Fruit fly (Drosophila melanogaster) whole organism, embryonic: ENCODE results near the gene Drsl1.

Experiments
- Antp ChIP-seq: fragments of 200-800 bp; sonication (Bioruptor generic); optimal IDR thresholded peaks from 3 replicates; lab custom pipeline; 2016; ENCODE audit warnings: missing biosample characterization, missing genetic modification characterization
- Atf-2 ChIP-seq: fragments of 200-800 bp; sonication (Bioruptor generic); optimal IDR thresholded peaks from 2 replicates; lab custom pipeline; 2016; ENCODE audit warnings: missing biosample characterization, missing genetic modification characterization
- Awh ChIP-seq: fragments of 200-800 bp; sonication (Bioruptor generic); IDR thresholded peaks from 2 replicates; pipeline ENCODE4, ENCODE4 v1.3.6; 2022; ENCODE audit warnings: missing biosample characterization, missing genetic modification characterization
- B-H1 ChIP-seq: fragments of 200-800 bp; sonication (Bioruptor generic); IDR thresholded peaks from 3 replicates; pipeline ENCODE4 v1.3.6; 2022; ENCODE audit warnings: missing biosample characterization, missing genetic modification characterization
- CG14710 ChIP-seq: fragments of 200-800 bp; sonication (Bioruptor generic); optimal IDR thresholded peaks from 3 replicates; lab custom pipeline; 2019; ENCODE audit warnings: missing biosample characterization, mild to moderate bottlenecking, missing genetic modification characterization, moderate library complexity
- CG1529 ChIP-seq: fragments of 200-800 bp; sonication (Bioruptor generic); optimal IDR thresholded peaks from 3 replicates; lab custom pipeline; 2018; ENCODE audit warnings: missing biosample characterization, missing genetic modification characterization
- CG15514 ChIP-seq: fragments of 200-800 bp; sonication (Bioruptor generic); optimal IDR thresholded peaks from 3 replicates; lab custom pipeline; 2017; ENCODE audit warnings: missing biosample characterization, missing genetic modification characterization, mild to moderate bottlenecking, moderate library complexity, missing genetic modification reagents
- CG17385 ChIP-seq: fragments of 200-800 bp; sonication (Bioruptor generic); optimal IDR thresholded peaks from 3 replicates; lab custom pipeline; 2018; ENCODE audit warnings: missing biosample characterization, mild to moderate bottlenecking, missing genetic modification characterization
- CG17568 ChIP-seq: fragments of 200-800 bp; sonication (Bioruptor generic); optimal IDR thresholded peaks from 2 replicates; lab custom pipeline; 2018; ENCODE audit warnings: missing biosample characterization, mild to moderate bottlenecking, missing genetic modification characterization, moderate library complexity
- CG2116 ChIP-seq: fragments of 200-800 bp; sonication (Bioruptor generic); optimal IDR thresholded peaks from 3 replicates; lab custom pipeline; 2018; ENCODE audit warnings: missing biosample characterization, mild to moderate bottlenecking, missing genetic modification characterization
- CG2202 ChIP-seq: fragments of 200-800 bp; sonication (Bioruptor generic); optimal IDR thresholded peaks from 2 replicates; lab custom pipeline; 2018; ENCODE audit warnings: missing biosample characterization, mild to moderate bottlenecking, missing genetic modification characterization
- CG3163 ChIP-seq: fragments of 200-800 bp; sonication (Bioruptor generic); optimal IDR thresholded peaks from 3 replicates; lab custom pipeline; 2016; ENCODE audit warnings: missing biosample characterization, missing genetic modification characterization
- CG32772 ChIP-seq: fragments of 200-800 bp; sonication (Bioruptor generic); IDR thresholded peaks from 2 replicates; pipeline ENCODE4 v1.3.6; 2022; ENCODE audit warnings: missing biosample characterization, missing genetic modification characterization
- CG4820 ChIP-seq: fragments of 200-800 bp; sonication (Bioruptor generic); optimal IDR thresholded peaks from 3 replicates; lab custom pipeline; 2016; ENCODE audit warnings: missing biosample characterization, missing genetic modification characterization
- CG6272 ChIP-seq: fragments of 200-800 bp; sonication (Bioruptor generic); IDR thresholded peaks from 2 replicates; pipeline ENCODE4 v1.3.6; 2022; ENCODE audit warnings: missing biosample characterization, missing genetic modification characterization
- CG6854 ChIP-seq: fragments of 200-800 bp; sonication (Bioruptor generic); optimal IDR thresholded peaks from 3 replicates; lab custom pipeline; 2017; ENCODE audit warnings: missing biosample characterization, mild to moderate bottlenecking, missing genetic modification characterization
- CG9727 ChIP-seq: fragments of 200-800 bp; sonication (Bioruptor generic); optimal IDR thresholded peaks from 3 replicates; lab custom pipeline; 2017; ENCODE audit warnings: missing biosample characterization, mild to moderate bottlenecking, missing genetic modification characterization
- Chrac-16 ChIP-seq: fragments of 200-800 bp; sonication (Bioruptor generic); optimal IDR thresholded peaks from 3 replicates; lab custom pipeline; 2016; ENCODE audit warnings: missing biosample characterization, missing genetic modification characterization
- Deaf1 ChIP-seq: fragments of 200-800 bp; optimal IDR thresholded peaks from 3 replicates; lab custom pipeline; 2019; ENCODE audit warnings: missing biosample characterization, mild to moderate bottlenecking, missing genetic modification characterization, moderate library complexity
- Ets97D ChIP-seq: fragments of 200-800 bp; sonication (Bioruptor generic); optimal IDR thresholded peaks from 3 replicates; lab custom pipeline; 2016; ENCODE audit warnings: missing biosample characterization, missing genetic modification characterization
- Hmx ChIP-seq: fragments of 200-800 bp; sonication (Bioruptor generic); optimal IDR thresholded peaks from 2 replicates; lab custom pipeline; 2016; ENCODE audit warnings: missing biosample characterization, missing genetic modification characterization
- Oaz ChIP-seq: fragments of 200-800 bp; sonication (Bioruptor generic); IDR thresholded peaks from 2 replicates; pipeline ENCODE4 v1.3.6; 2022; ENCODE audit warnings: missing biosample characterization, missing genetic modification characterization
- Oli ChIP-seq: fragments of 200-800 bp; sonication (Bioruptor generic); optimal IDR thresholded peaks from 2 replicates; lab custom pipeline; 2018; ENCODE audit warnings: missing biosample characterization, mild to moderate bottlenecking, missing genetic modification characterization, moderate library complexity
- Ravus ChIP-seq: fragments of 200-800 bp; sonication (Bioruptor generic); IDR thresholded peaks from 2 replicates; pipeline ENCODE4 v1.3.6; 2022; ENCODE audit warnings: missing biosample characterization, missing genetic modification characterization
- Trl ChIP-seq, 3 experiments: fragments of >200 bp in 2 of 3; fragments of 200-800 bp in 1 of 3; sonication (Bioruptor generic) in 1 of 3; optimal IDR thresholded peaks; 2 replicates in 1 of 3; 3 replicates in 2 of 3; lab custom pipeline; 2016 to 2017; ENCODE audit warnings: missing biosample characterization in 1 of 3, missing genetic modification characterization in 1 of 3
- al ChIP-seq: fragments of 200-800 bp; sonication (Bioruptor generic); IDR thresholded peaks from 2 replicates; pipeline ENCODE4 v1.3.6; 2022; ENCODE audit warnings: missing biosample characterization, missing genetic modification characterization
- amos ChIP-seq: fragments of 200-800 bp; sonication (Bioruptor generic); IDR thresholded peaks from 2 replicates; pipeline ENCODE4 v1.3.6; 2022; ENCODE audit warnings: missing biosample characterization, missing genetic modification characterization; ENCODE audit not compliant: partially characterized antibody
- br ChIP-seq: fragments of >200 bp; optimal IDR thresholded peaks from 2 replicates; lab custom pipeline; 2017
- caup ChIP-seq: fragments of 200-800 bp; sonication (Bioruptor generic); optimal IDR thresholded peaks from 3 replicates; lab custom pipeline; 2017; ENCODE audit warnings: missing biosample characterization, mild to moderate bottlenecking, missing genetic modification characterization, moderate library complexity; ENCODE audit not compliant: severe bottlenecking
- fd96Cb ChIP-seq: fragments of 200-800 bp; sonication (Bioruptor generic); optimal IDR thresholded peaks from 2 replicates; lab custom pipeline; 2018; ENCODE audit warnings: missing biosample characterization, mild to moderate bottlenecking, missing genetic modification characterization, moderate library complexity
- fru ChIP-seq: fragments of >200 bp; optimal IDR thresholded peaks from 2 replicates; lab custom pipeline; 2017
- ftz-f1 ChIP-seq: fragments of 200-800 bp; sonication (Bioruptor generic); optimal IDR thresholded peaks from 2 replicates; lab custom pipeline; 2016; ENCODE audit warnings: missing biosample characterization, missing genetic modification characterization
- grau ChIP-seq: fragments of 200-800 bp; optimal IDR thresholded peaks from 3 replicates; lab custom pipeline; 2019; ENCODE audit warnings: missing biosample characterization, mild to moderate bottlenecking, missing genetic modification characterization, moderate library complexity
- gro ChIP-seq: fragments of 200-800 bp; sonication (Bioruptor generic); optimal IDR thresholded peaks from 2 replicates; lab custom pipeline; 2016; ENCODE audit warnings: missing biosample characterization, missing genetic modification characterization
- gsb-n ChIP-seq: fragments of 200-800 bp; sonication (Bioruptor generic); optimal IDR thresholded peaks from 3 replicates; lab custom pipeline; 2018; ENCODE audit warnings: missing biosample characterization, mild to moderate bottlenecking, missing genetic modification characterization
- inv ChIP-seq: fragments of 200-800 bp; sonication (Bioruptor generic); IDR thresholded peaks from 2 replicates; pipeline ENCODE4 v1.3.6; 2022; ENCODE audit warnings: missing biosample characterization, missing genetic modification characterization; ENCODE audit not compliant: partially characterized antibody
- kah ChIP-seq: fragments of 200-800 bp; sonication (Bioruptor generic); optimal IDR thresholded peaks from 2 replicates; lab custom pipeline; 2018; ENCODE audit warnings: missing biosample characterization, mild to moderate bottlenecking, missing genetic modification characterization
- ken ChIP-seq: fragments of 200-800 bp; sonication (Bioruptor generic); IDR thresholded peaks from 3 replicates; pipeline ENCODE4 v1.3.6; 2022; ENCODE audit warnings: missing biosample characterization, missing genetic modification characterization
- klu ChIP-seq: fragments of 200-800 bp; sonication (Bioruptor generic); IDR thresholded peaks from 2 replicates; pipeline ENCODE4 v1.3.6; 2022; ENCODE audit warnings: missing biosample characterization, missing genetic modification characterization
- maf-S ChIP-seq: fragments of 200-800 bp; sonication (Bioruptor generic); optimal IDR thresholded peaks from 2 replicates; lab custom pipeline; 2016; ENCODE audit warnings: missing biosample characterization, missing genetic modification characterization
- mam ChIP-seq: fragments of 200-800 bp; sonication (Bioruptor generic); optimal IDR thresholded peaks from 3 replicates; lab custom pipeline; 2016; ENCODE audit warnings: missing biosample characterization, missing genetic modification characterization
- org-1 ChIP-seq: fragments of 200-800 bp; sonication (Bioruptor generic); optimal IDR thresholded peaks from 2 replicates; lab custom pipeline; 2017; ENCODE audit warnings: missing biosample characterization, missing genetic modification characterization
- ranshi ChIP-seq: fragments of 200-800 bp; sonication (Bioruptor generic); IDR thresholded peaks from 2 replicates; pipeline ENCODE4 v1.3.6; 2022; ENCODE audit warnings: missing biosample characterization, missing genetic modification characterization
- ro ChIP-seq: fragments of 200-800 bp; sonication (Bioruptor generic); IDR thresholded peaks from 2 replicates; pipeline ENCODE4 v1.3.6; 2022; ENCODE audit warnings: missing biosample characterization, missing genetic modification characterization
- row ChIP-seq: fragments of 200-800 bp; sonication (Bioruptor generic); IDR thresholded peaks from 3 replicates; pipeline ENCODE4 v1.3.6; 2022; ENCODE audit warnings: missing biosample characterization, missing genetic modification characterization
- schlank ChIP-seq: fragments of 200-800 bp; sonication (Bioruptor generic); optimal IDR thresholded peaks from 2 replicates; lab custom pipeline; 2018; ENCODE audit warnings: missing biosample characterization, mild to moderate bottlenecking, missing genetic modification characterization
- sna ChIP-seq: fragments of 200-800 bp; sonication (Bioruptor generic); IDR thresholded peaks from 2 replicates; pipeline ENCODE4 v1.3.6; 2022; ENCODE audit warnings: missing biosample characterization, missing genetic modification characterization; ENCODE audit not compliant: partially characterized antibody
- stc ChIP-seq: fragments of 200-800 bp; sonication (Bioruptor generic); IDR thresholded peaks from 2 replicates; pipeline ENCODE4 v1.3.6; 2022; ENCODE audit warnings: missing biosample characterization, missing genetic modification characterization
- zen2 ChIP-seq: fragments of 200-800 bp; sonication (Bioruptor generic); IDR thresholded peaks from 3 replicates; pipeline ENCODE4 v1.3.6; 2022; ENCODE audit warnings: missing biosample characterization, missing genetic modification characterization; ENCODE audit not compliant: partially characterized antibody

Drsl1 gene

dm6 chr3L:3325925-3326903 is 9.4 kb downstream of the Drsl1 start, which contains the start of gene Gtpx (continued):
- TF ChIP-seq CG4820 (GFP tag; lab: Kevin White, UChicago): no peak
- peak; percentile 63 for TF ChIP-seq mam (GFP tag; lab: Kevin White, UChicago)
- no peak for TF ChIP-seq gro (GFP tag; lab: Kevin White, UChicago)
- peak; percentile 65 for TF ChIP-seq CG14710
- no peak for TF ChIP-seq org-1
- peak; percentile 21 for TF ChIP-seq CG3163 (GFP tag; lab: Kevin White, UChicago)
- TF ChIP-seq ranshi (GFP tag; lab: Robert Waterston, UW): no peak
- TF ChIP-seq Oli (tag; lab: Kevin White, UChicago): no peak
- no peak for TF ChIP-seq Awh (GFP tag; lab: Robert Waterston, UW)
- TF ChIP-seq al (GFP tag; lab: Robert Waterston, UW): no peak
- TF ChIP-seq Trl (optimal IDR thresholded peaks at IDR 0.05; lab: Kevin White, UChicago): peak in 1 of 2 experiments; percentile 6
- peak; percentile 29 for TF ChIP-seq Trl (GFP tag; optimal IDR thresholded peaks at IDR 0.05; lab: Kevin White, UChicago)
- TF ChIP-seq CG6854 (GFP tag; lab: Kevin White, UChicago): no peak
- no peak for TF ChIP-seq Oaz
- TF ChIP-seq CG1529 (GFP tag; lab: Kevin White, UChicago): no peak
- TF ChIP-seq ro (GFP tag; lab: Robert Waterston, UW): no peak
- TF ChIP-seq inv (GFP tag; lab: Robert Waterston, UW): no peak
- TF ChIP-seq CG15514: peak; percentile 63
- TF ChIP-seq CG32772 (GFP tag; lab: Robert Waterston, UW): no peak
- TF ChIP-seq Chrac-16 (GFP tag; lab: Kevin White, UChicago): peak; percentile 56
- TF ChIP-seq Antp (GFP tag; lab: Kevin White, UChicago): peak; percentile 27
- no peak for TF ChIP-seq sna (GFP tag; lab: Robert Waterston, UW)
- peak; percentile 49 for TF ChIP-seq CG17385 (GFP tag; lab: Kevin White, UChicago)
- no peak for TF ChIP-seq B-H1
- no peak for TF ChIP-seq caup (GFP tag; lab: Kevin White, UChicago)
- no peak for TF ChIP-seq Ravus (GFP tag; lab: Robert Waterston, UW)
- TF ChIP-seq schlank (tag; lab: Kevin White, UChicago): no peak
- TF ChIP-seq ken (GFP tag; lab: Robert Waterston, UW): 0 out of 3 replicates have a peak, but pooled peaks have one; percentile 4
- no peak for TF ChIP-seq Deaf1 (tag; lab: Kevin White, UChicago)
- peak; percentile 44 for TF ChIP-seq maf-S (GFP tag; lab: Kevin White, UChicago)
- TF ChIP-seq CG2116 (GFP tag; lab: Kevin White, UChicago): peak; percentile 48
- peak; percentile 26 for TF ChIP-seq CG9727
- TF ChIP-seq kah: no peak
- TF ChIP-seq stc (GFP tag; lab: Robert Waterston, UW): no peak
- no peak for TF ChIP-seq zen2
- no peak for TF ChIP-seq fd96Cb (tag; lab: Kevin White, UChicago)
- no peak for TF ChIP-seq CG2202
- TF ChIP-seq row (GFP tag; lab: Robert Waterston, UW): peak; percentile 81
- no peak for TF ChIP-seq klu (GFP tag; lab: Robert Waterston, UW)
- TF ChIP-seq gsb-n (tag; lab: Kevin White, UChicago): no peak
- TF ChIP-seq Ets97D (GFP tag; lab: Kevin White, UChicago): peak; percentile 77
- TF ChIP-seq grau: peak; percentile 61
- no peak for TF ChIP-seq Atf-2 (GFP tag; lab: Kevin White, UChicago)
- no peak for TF ChIP-seq Hmx
- no peak for TF ChIP-seq br (lab: Kevin White, UChicago)
- no peak for TF ChIP-seq CG6272 (GFP tag; lab: Robert Waterston, UW)
- TF ChIP-seq ftz-f1: peak; percentile 53
- no peak for TF ChIP-seq CG17568 (GFP tag; lab: Kevin White, UChicago)
- TF ChIP-seq amos: peak; percentile 46
- no peak for TF ChIP-seq fru (lab: Kevin White, UChicago)
